Worm (Caenorhabditis elegans): ENCODE data around the gene Y71H2B.5.

The Y71H2B.5 gene

ce11 chrIII:2577982-2578381 is 29.8 kb upstream of the Y71H2B.5 start:
- TF ChIP-seq T22C8.4 (GFP tag; IDR thresholded peaks at IDR 0.05) (no peak), klf-2 (GFP tag; conservative IDR thresholded peaks at IDR 0.05) (no peak), cog-1 (tag; optimal IDR thresholded peaks at IDR 0.05) (no peak), tab-1 (GFP tag; IDR thresholded peaks at IDR 0.05) (no peak), flt-1 (GFP tag; IDR thresholded peaks at IDR 0.05) (no peak), ztf-29 (GFP tag; IDR thresholded peaks at IDR 0.05) (no peak), med-1 (GFP tag; optimal IDR thresholded peaks at IDR 0.05; ENCODE audit: insufficient read depth) (no peak), ztf-23 (GFP tag; IDR thresholded peaks at IDR 0.05) (no peak), ref-1 (GFP tag; conservative IDR thresholded peaks at IDR 0.05) (no peak)

ce11 chrIII:2578563-2578962 is 29.3 kb upstream of the Y71H2B.5 start:
- TF ChIP-seq cog-1 (tag; optimal IDR thresholded peaks at IDR 0.05) (peak; percentile 40), ztf-23 (GFP tag; IDR thresholded peaks at IDR 0.05) (no peak)

DNA sequence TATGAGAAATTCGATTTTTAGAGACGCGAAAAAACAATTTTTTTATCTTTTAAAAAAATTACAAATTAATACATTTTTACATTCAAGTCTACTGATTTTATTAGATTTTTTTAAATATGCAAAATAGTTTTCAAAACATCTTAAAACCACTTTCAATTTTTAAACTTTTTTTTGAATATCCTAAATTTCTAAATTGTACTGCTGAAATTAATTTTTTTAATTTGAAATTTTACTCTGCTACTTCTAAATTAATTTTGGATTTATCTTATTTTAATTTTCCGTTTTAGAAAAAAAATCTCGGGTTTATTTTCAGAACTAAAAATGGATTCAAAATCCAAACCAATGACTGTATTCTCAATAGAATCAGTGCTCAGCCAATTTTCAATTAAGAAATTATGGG is 28.8 kb upstream of the Y71H2B.5 start, which contains the start of gene Y71H2B.8:
Y71H2B.8 (plus strand) TSS at position 301 of the 400 bp plus-strand sequence.
- TF ChIP-seq med-1 (GFP tag; optimal IDR thresholded peaks at IDR 0.05; ENCODE audit: insufficient read depth) (no peak), cog-1 (tag; optimal IDR thresholded peaks at IDR 0.05) (no peak), T22C8.4 (GFP tag; IDR thresholded peaks at IDR 0.05) (no peak), flt-1 (GFP tag; IDR thresholded peaks at IDR 0.05) (no peak), tab-1 (GFP tag; IDR thresholded peaks at IDR 0.05) (no peak), ztf-23 (GFP tag; IDR thresholded peaks at IDR 0.05) (no peak), ref-1 (GFP tag; conservative IDR thresholded peaks at IDR 0.05) (no peak), ztf-29 (GFP tag; IDR thresholded peaks at IDR 0.05) (no peak), klf-2 (GFP tag; conservative IDR thresholded peaks at IDR 0.05) (no peak)

ce11 chrIII:2583302-2583701 is 24.5 kb upstream of the Y71H2B.5 start:
- TF ChIP-seq ztf-29 (GFP tag; IDR thresholded peaks at IDR 0.05) = 0 out of 2 replicates have a peak, but pooled peaks have one; percentile 34

ce11 chrIII:2586193-2586592 is 21.6 kb upstream of the Y71H2B.5 start, which contains the start of gene gpa-17:
Gene gpa-17, plus strand, starts transcription at chrIII:2586555.
- TF ChIP-seq ztf-29 (GFP tag; IDR thresholded peaks at IDR 0.05) (no peak), med-1 (GFP tag; optimal IDR thresholded peaks at IDR 0.05; ENCODE audit: insufficient read depth) (no peak), flt-1 (GFP tag; IDR thresholded peaks at IDR 0.05) (no peak), ref-1 (GFP tag; conservative IDR thresholded peaks at IDR 0.05) (no peak), cog-1 (tag; optimal IDR thresholded peaks at IDR 0.05) (no peak)

ce11 chrIII:2596984-2597454 is 10.8 kb upstream of the Y71H2B.5 start, which contains the start of gene apb-1:
Gene apb-1, minus strand, starts transcription at chrIII:2597034.
- TF ChIP-seq med-1 (GFP tag; optimal IDR thresholded peaks at IDR 0.05; ENCODE audit: insufficient read depth) = peak; percentile 18
- TF ChIP-seq ztf-23 (GFP tag; IDR thresholded peaks at IDR 0.05) = peak; percentile 85
- peak; percentile 83 for TF ChIP-seq T22C8.4 (GFP tag; IDR thresholded peaks at IDR 0.05)
- 0 out of 2 replicates have a peak, but pooled peaks have one; percentile 34 for TF ChIP-seq klf-2 (GFP tag; conservative IDR thresholded peaks at IDR 0.05)
- TF ChIP-seq flt-1 (GFP tag; IDR thresholded peaks at IDR 0.05) = peak; percentile 80
- TF ChIP-seq ref-1 (GFP tag; conservative IDR thresholded peaks at IDR 0.05) = 0 out of 2 replicates have a peak, but pooled peaks have one; percentile 24
- TF ChIP-seq tab-1 (GFP tag; IDR thresholded peaks at IDR 0.05) = peak; percentile 63; the same call in 1 of the 2 replicates
- TF ChIP-seq cog-1 (tag; optimal IDR thresholded peaks at IDR 0.05) = peak; percentile 35
- TF ChIP-seq ztf-29 (GFP tag; IDR thresholded peaks at IDR 0.05) = peak; percentile 39; the same call in 1 of the 2 replicates

DNA sequence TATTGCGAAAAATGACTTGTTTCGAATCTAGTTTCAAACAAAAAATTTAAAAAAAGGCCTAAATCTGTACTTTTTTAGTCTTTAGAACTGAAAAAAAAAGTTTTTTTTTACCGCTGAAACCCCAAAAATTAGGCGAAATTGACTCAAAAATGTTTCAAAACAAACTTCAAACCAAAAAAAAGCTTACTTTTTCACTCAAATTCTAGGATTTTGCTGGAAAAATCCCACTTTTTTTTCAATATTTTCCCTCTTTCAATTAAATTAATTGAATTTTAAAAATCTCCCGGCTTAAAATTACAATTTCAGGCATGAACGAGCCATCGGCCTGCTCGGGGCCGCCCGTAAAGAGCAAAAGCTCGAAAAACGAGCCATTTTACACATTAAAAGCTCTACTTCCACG is 10.1 kb upstream of the Y71H2B.5 start, which contains the start of gene mdt-19:
mdt-19 (plus strand) TSS at position 301 of the 400 bp plus-strand sequence.
- TF ChIP-seq T22C8.4 (GFP tag; IDR thresholded peaks at IDR 0.05) (no peak), med-1 (GFP tag; optimal IDR thresholded peaks at IDR 0.05; ENCODE audit: insufficient read depth) (no peak), ref-1 (GFP tag; conservative IDR thresholded peaks at IDR 0.05) (no peak), cog-1 (tag; optimal IDR thresholded peaks at IDR 0.05) (no peak), ztf-29 (GFP tag; IDR thresholded peaks at IDR 0.05) (no peak), tab-1 (GFP tag; IDR thresholded peaks at IDR 0.05) (no peak), ztf-23 (GFP tag; IDR thresholded peaks at IDR 0.05) (no peak), klf-2 (GFP tag; conservative IDR thresholded peaks at IDR 0.05) (no peak), flt-1 (GFP tag; IDR thresholded peaks at IDR 0.05) (no peak)

- TF ChIP-seq tab-1 (GFP tag; IDR thresholded peaks at IDR 0.05) = no peak
- no peak for TF ChIP-seq T22C8.4 (GFP tag; IDR thresholded peaks at IDR 0.05)
- TF ChIP-seq med-1 (GFP tag; optimal IDR thresholded peaks at IDR 0.05; ENCODE audit: insufficient read depth) = no peak
- no peak for TF ChIP-seq klf-2 (GFP tag; conservative IDR thresholded peaks at IDR 0.05)
- no peak for TF ChIP-seq flt-1 (GFP tag; IDR thresholded peaks at IDR 0.05)
- TF ChIP-seq cog-1 (tag; optimal IDR thresholded peaks at IDR 0.05) = no peak
- TF ChIP-seq ztf-29 (GFP tag; IDR thresholded peaks at IDR 0.05) = no peak
- no peak for TF ChIP-seq ztf-23 (GFP tag; IDR thresholded peaks at IDR 0.05)
- no peak for TF ChIP-seq ref-1 (GFP tag; conservative IDR thresholded peaks at IDR 0.05)
These were observed 9.2 kb upstream of the Y71H2B.5 start for ce11 chrIII:2598491-2599065.

ce11 chrIII:2603671-2604070 is 4.1 kb upstream of the Y71H2B.5 start, which contains the start of gene Y71H2B.11:
Gene Y71H2B.11, plus strand, starts transcription at chrIII:2603971.
- no peak for TF ChIP-seq ref-1 (GFP tag; conservative IDR thresholded peaks at IDR 0.05)
- TF ChIP-seq med-1 (GFP tag; optimal IDR thresholded peaks at IDR 0.05; ENCODE audit: insufficient read depth) = no peak
- TF ChIP-seq ztf-23 (GFP tag; IDR thresholded peaks at IDR 0.05) = no peak
- no peak for TF ChIP-seq flt-1 (GFP tag; IDR thresholded peaks at IDR 0.05)
- no peak for TF ChIP-seq T22C8.4 (GFP tag; IDR thresholded peaks at IDR 0.05)
- TF ChIP-seq cog-1 (tag; optimal IDR thresholded peaks at IDR 0.05) = no peak
- no peak for TF ChIP-seq tab-1 (GFP tag; IDR thresholded peaks at IDR 0.05)
- no peak for TF ChIP-seq klf-2 (GFP tag; conservative IDR thresholded peaks at IDR 0.05)
- TF ChIP-seq ztf-29 (GFP tag; IDR thresholded peaks at IDR 0.05) = no peak

- no peak for TF ChIP-seq ztf-23 (GFP tag; IDR thresholded peaks at IDR 0.05)
- no peak for TF ChIP-seq cog-1 (tag; optimal IDR thresholded peaks at IDR 0.05)
- TF ChIP-seq T22C8.4 (GFP tag; IDR thresholded peaks at IDR 0.05) = no peak
- TF ChIP-seq ref-1 (GFP tag; conservative IDR thresholded peaks at IDR 0.05) = no peak
- TF ChIP-seq flt-1 (GFP tag; IDR thresholded peaks at IDR 0.05) = no peak
- no peak for TF ChIP-seq med-1 (GFP tag; optimal IDR thresholded peaks at IDR 0.05; ENCODE audit: insufficient read depth)
- TF ChIP-seq ztf-29 (GFP tag; IDR thresholded peaks at IDR 0.05) = no peak
- TF ChIP-seq klf-2 (GFP tag; conservative IDR thresholded peaks at IDR 0.05) = no peak
- TF ChIP-seq tab-1 (GFP tag; IDR thresholded peaks at IDR 0.05) = no peak
These were observed 8.4 kb downstream of the Y71H2B.5 start for ce11 chrIII:2616212-2616611.
